Fruit fly (Drosophila melanogaster) whole organism, pupa: Measurements from ENCODE around the gene CG42693.

Experiments
- CG10348 ChIP-seq: fragments of 200-800 bp; sonication (Bioruptor generic); IDR thresholded peaks from 2 replicates; pipeline ENCODE4 v1.3.6; 2022; ENCODE audit warnings: missing biosample characterization, missing genetic modification characterization
- CG12605 ChIP-seq: fragments of 200-800 bp; sonication (Bioruptor generic); IDR thresholded peaks from 2 replicates; pipeline ENCODE4 v1.3.6; 2022; ENCODE audit warnings: missing biosample characterization, missing genetic modification characterization
- CG13204 ChIP-seq: fragments of 200-800 bp; sonication (Bioruptor generic); optimal IDR thresholded peaks from 2 replicates; lab custom pipeline; 2018; ENCODE audit warnings: missing biosample characterization, mild to moderate bottlenecking, missing genetic modification characterization, moderate library complexity
- CG14655 ChIP-seq: fragments of 200-800 bp; sonication (Bioruptor generic); optimal IDR thresholded peaks from 3 replicates; lab custom pipeline; 2017; ENCODE audit warnings: mild to moderate bottlenecking, missing biosample characterization, missing genetic modification reagents, missing genetic modification characterization
- CG15710 ChIP-seq: fragments of 200-800 bp; sonication (Bioruptor generic); optimal IDR thresholded peaks from 2 replicates; lab custom pipeline; 2018; ENCODE audit warnings: missing biosample characterization, mild to moderate bottlenecking, missing genetic modification characterization, moderate library complexity
- CG17806 ChIP-seq: fragments of 200-800 bp; sonication (Bioruptor generic); optimal IDR thresholded peaks from 2 replicates; lab custom pipeline; 2018; ENCODE audit warnings: missing biosample characterization, mild to moderate bottlenecking, missing genetic modification characterization, moderate library complexity
- CG32121 ChIP-seq: fragments of 200-800 bp; sonication (Bioruptor generic); IDR thresholded peaks from 2 replicates; pipeline ENCODE4 v1.3.6; 2022; ENCODE audit warnings: missing biosample characterization, missing genetic modification characterization
- CG34367 ChIP-seq: fragments of 200-800 bp; sonication (Bioruptor generic); optimal IDR thresholded peaks from 2 replicates; lab custom pipeline; 2018; ENCODE audit warnings: missing biosample characterization, mild to moderate bottlenecking, missing genetic modification characterization
- CG4496 ChIP-seq: fragments of 200-800 bp; sonication (Bioruptor generic); IDR thresholded peaks from 3 replicates; pipeline ENCODE4 v1.3.6; 2022; ENCODE audit warnings: missing biosample characterization, missing genetic modification characterization
- CG8159 ChIP-seq: fragments of 200-800 bp; sonication (Bioruptor generic); optimal IDR thresholded peaks from 3 replicates; lab custom pipeline; 2018; ENCODE audit warnings: missing biosample characterization, mild to moderate bottlenecking, missing genetic modification characterization, moderate library complexity
- CG8301 ChIP-seq: fragments of 200-800 bp; sonication (Bioruptor generic); optimal IDR thresholded peaks from 2 replicates; lab custom pipeline; 2018; ENCODE audit warnings: missing biosample characterization, mild to moderate bottlenecking, missing genetic modification characterization
- CG9948 ChIP-seq: fragments of 200-800 bp; sonication (Bioruptor generic); optimal IDR thresholded peaks from 2 replicates; lab custom pipeline; 2018; ENCODE audit warnings: missing biosample characterization, mild to moderate bottlenecking, missing genetic modification characterization, moderate library complexity
- D1 ChIP-seq: fragments of 200-800 bp; sonication (Bioruptor generic); optimal IDR thresholded peaks from 2 replicates; lab custom pipeline; 2018; ENCODE audit warnings: missing biosample characterization, mild to moderate bottlenecking, missing genetic modification characterization, moderate library complexity
- EcR ChIP-seq: fragments of 200-800 bp; sonication (Bioruptor generic); optimal IDR thresholded peaks from 3 replicates; lab custom pipeline; 2019; ENCODE audit warnings: missing biosample characterization, missing genetic modification characterization, mild to moderate bottlenecking, moderate library complexity, missing genetic modification reagents
- Ets98B ChIP-seq: fragments of 200-800 bp; sonication (Bioruptor generic); IDR thresholded peaks from 2 replicates; pipeline ENCODE4 v1.3.6; 2022; ENCODE audit warnings: missing biosample characterization, missing genetic modification characterization
- Pif1A ChIP-seq: fragments of 200-800 bp; sonication (Bioruptor generic); optimal IDR thresholded peaks from 3 replicates; lab custom pipeline; 2016; ENCODE audit warnings: missing biosample characterization, missing genetic modification characterization
- Pif1B ChIP-seq: fragments of 200-800 bp; sonication (Bioruptor generic); optimal IDR thresholded peaks from 3 replicates; lab custom pipeline; 2016; ENCODE audit warnings: missing biosample characterization, missing genetic modification characterization
- Snoo ChIP-seq: fragments of 200-800 bp; sonication (Bioruptor generic); optimal IDR thresholded peaks from 3 replicates; lab custom pipeline; 2017; ENCODE audit warnings: missing biosample characterization, mild to moderate bottlenecking, missing genetic modification characterization, inconsistent platforms
- fd96Ca ChIP-seq: fragments of 200-800 bp; sonication (Bioruptor generic); IDR thresholded peaks from 3 replicates; pipeline ENCODE4 v1.3.6; 2022; ENCODE audit warnings: missing biosample characterization, missing genetic modification characterization
- gl ChIP-seq: fragments of 200-800 bp; sonication (Bioruptor generic); optimal IDR thresholded peaks from 2 replicates; lab custom pipeline; 2018; ENCODE audit warnings: missing biosample characterization, mild to moderate bottlenecking, missing genetic modification characterization
- rn ChIP-seq: fragments of 200-800 bp; sonication (Bioruptor generic); IDR thresholded peaks from 2 replicates; pipeline ENCODE4 v1.3.6; 2022; ENCODE audit warnings: missing biosample characterization, missing genetic modification characterization

Gene CG42693

dm6 chr3R:31724136-31724535 lies 16.0 kb upstream of the CG42693 start:
- no peak for TF ChIP-seq CG4496 (GFP tag; lab: Robert Waterston, UW)
- TF ChIP-seq fd96Ca (GFP tag; lab: Robert Waterston, UW): no peak
- TF ChIP-seq CG14655 (GFP tag; lab: Kevin White, UChicago): peak; percentile 38
- TF ChIP-seq CG9948 (tag; lab: Kevin White, UChicago): peak; percentile 3
- TF ChIP-seq CG12605 (GFP tag; lab: Robert Waterston, UW): no peak

dm6 chr3R:31723206-31723933 lies 15.2 kb upstream of the CG42693 start:
- TF ChIP-seq Pif1A (GFP tag; lab: Kevin White, UChicago) (peak; percentile 46), CG17806 (tag; lab: Kevin White, UChicago) (peak; percentile 33), gl (tag; lab: Kevin White, UChicago) (no peak), rn (GFP tag; lab: Robert Waterston, UW) (no peak), CG12605 (GFP tag; lab: Robert Waterston, UW) (no peak), CG32121 (GFP tag; lab: Robert Waterston, UW) (peak; percentile 60; the same call in 1 of the 2 replicates), CG8301 (tag; lab: Kevin White, UChicago) (peak; percentile 71), fd96Ca (GFP tag; lab: Robert Waterston, UW) (peak; percentile 71), CG10348 (GFP tag; lab: Robert Waterston, UW) (no peak), Snoo (no peak), CG15710 (tag; lab: Kevin White, UChicago) (peak; percentile 20), CG14655 (GFP tag; lab: Kevin White, UChicago) (peak; percentile 85), CG8159 (no peak), CG13204 (no peak), CG34367 (tag; lab: Kevin White, UChicago) (peak; percentile 31), CG9948 (tag; lab: Kevin White, UChicago) (peak; percentile 41), Pif1B (GFP tag; lab: Kevin White, UChicago) (peak; percentile 61), EcR (GFP tag; lab: Kevin White, UChicago) (peak; percentile 53), CG4496 (GFP tag; lab: Robert Waterston, UW) (0 out of 3 replicates have a peak, but pooled peaks have one; percentile 7), D1 (tag; lab: Kevin White, UChicago) (no peak), Ets98B (GFP tag; lab: Robert Waterston, UW) (no peak; the same call in 1 of the 2 replicates)

- no peak for TF ChIP-seq D1 (tag; lab: Kevin White, UChicago)
- no peak for TF ChIP-seq CG32121 (GFP tag; lab: Robert Waterston, UW)
- TF ChIP-seq Pif1A (GFP tag; lab: Kevin White, UChicago): no peak
- TF ChIP-seq CG15710 (tag; lab: Kevin White, UChicago): no peak
- TF ChIP-seq EcR (GFP tag; lab: Kevin White, UChicago): no peak
- TF ChIP-seq CG10348 (GFP tag; lab: Robert Waterston, UW): no peak
- no peak for TF ChIP-seq Pif1B (GFP tag; lab: Kevin White, UChicago)
- no peak for TF ChIP-seq CG17806 (tag; lab: Kevin White, UChicago)
- no peak for TF ChIP-seq Ets98B (GFP tag; lab: Robert Waterston, UW)
- no peak for TF ChIP-seq CG13204
- TF ChIP-seq fd96Ca (GFP tag; lab: Robert Waterston, UW): no peak; the same call in 2 of the 3 replicates
- no peak for TF ChIP-seq CG4496 (GFP tag; lab: Robert Waterston, UW)
- TF ChIP-seq gl (tag; lab: Kevin White, UChicago): no peak
- TF ChIP-seq CG9948 (tag; lab: Kevin White, UChicago): no peak
These were observed 13.8 kb upstream of the CG42693 start for dm6 chr3R:31721958-31722357.

- TF ChIP-seq CG12605 (GFP tag; lab: Robert Waterston, UW) (no peak), CG15710 (tag; lab: Kevin White, UChicago) (no peak), rn (GFP tag; lab: Robert Waterston, UW) (no peak), Ets98B (GFP tag; lab: Robert Waterston, UW) (no peak), CG14655 (GFP tag; lab: Kevin White, UChicago) (peak; percentile 41), CG8301 (tag; lab: Kevin White, UChicago) (peak; percentile 54), fd96Ca (GFP tag; lab: Robert Waterston, UW) (0 out of 3 replicates have a peak, but pooled peaks have one; percentile 13), CG9948 (tag; lab: Kevin White, UChicago) (peak; percentile 13), CG10348 (GFP tag; lab: Robert Waterston, UW) (no peak), gl (tag; lab: Kevin White, UChicago) (no peak)
These were observed 13.3 kb upstream of the CG42693 start for dm6 chr3R:31721466-31721865.

dm6 chr3R:31720112-31720511 lies 12.0 kb upstream of the CG42693 start:
- TF ChIP-seq EcR (GFP tag; lab: Kevin White, UChicago) (peak; percentile 38), CG32121 (GFP tag; lab: Robert Waterston, UW) (no peak), CG8159 (no peak), CG13204 (peak; percentile 36), gl (tag; lab: Kevin White, UChicago) (no peak), fd96Ca (GFP tag; lab: Robert Waterston, UW) (peak; percentile 20; the same call in 1 of the 3 replicates), Ets98B (GFP tag; lab: Robert Waterston, UW) (no peak), CG9948 (tag; lab: Kevin White, UChicago) (no peak)
- TF ChIP-seq, all 21 proteins: peak for 3
